Fruit fly (Drosophila melanogaster) whole organism, embryonic: ENCODE data around the gene CG5835.

Experiments
- Awh ChIP-seq: fragments of 200-800 bp; sonication (Bioruptor generic); IDR thresholded peaks from 2 replicates; pipeline ENCODE4, ENCODE4 v1.3.6; 2022; ENCODE audit warnings: missing biosample characterization, missing genetic modification characterization
- Bdp1 ChIP-seq: fragments of 200-800 bp; sonication (Bioruptor generic); optimal IDR thresholded peaks from 3 replicates; lab custom pipeline; 2016; ENCODE audit warnings: missing biosample characterization, missing genetic modification characterization
- Bgb ChIP-seq: fragments of 200-800 bp; sonication (Bioruptor generic); IDR thresholded peaks from 2 replicates; pipeline ENCODE4 v1.3.6; 2022; ENCODE audit warnings: missing biosample characterization, missing genetic modification characterization; ENCODE audit not compliant: partially characterized antibody
- C15 ChIP-seq: fragments of 200-800 bp; sonication (Bioruptor generic); IDR thresholded peaks from 3 replicates; pipeline ENCODE4 v1.3.6; 2022; ENCODE audit warnings: missing biosample characterization, missing genetic modification characterization
- CG10147 ChIP-seq: fragments of 200-800 bp; sonication (Bioruptor generic); optimal IDR thresholded peaks from 2 replicates; lab custom pipeline; 2019; ENCODE audit warnings: missing biosample characterization, mild to moderate bottlenecking, missing genetic modification characterization, moderate library complexity
- CG10959 ChIP-seq: fragments of 200-800 bp; sonication (Bioruptor generic); IDR thresholded peaks from 2 replicates; pipeline ENCODE4 v1.3.6; 2022; ENCODE audit warnings: missing biosample characterization, missing genetic modification characterization
- CG13424 ChIP-seq: fragments of 200-800 bp; sonication (Bioruptor generic); optimal IDR thresholded peaks from 2 replicates; lab custom pipeline; 2019; ENCODE audit warnings: missing biosample characterization, mild to moderate bottlenecking, missing genetic modification characterization, moderate library complexity
- CG14667 ChIP-seq: fragments of 200-800 bp; sonication (Bioruptor generic); IDR thresholded peaks from 2 replicates; pipeline ENCODE4 v1.3.6; 2022; ENCODE audit warnings: missing biosample characterization, missing genetic modification characterization
- CG15696 ChIP-seq: fragments of 200-800 bp; sonication (Bioruptor generic); optimal IDR thresholded peaks from 2 replicates; lab custom pipeline; 2019; ENCODE audit warnings: missing biosample characterization, mild to moderate bottlenecking, missing genetic modification characterization, moderate library complexity
- CG17328 ChIP-seq: fragments of 200-800 bp; sonication (Bioruptor generic); IDR thresholded peaks from 2 replicates; pipeline ENCODE4 v1.3.6; 2022; ENCODE audit warnings: missing biosample characterization, missing genetic modification characterization
- CG18599 ChIP-seq: fragments of 200-800 bp; sonication (Bioruptor generic); optimal IDR thresholded peaks from 3 replicates; lab custom pipeline; 2017; ENCODE audit warnings: missing biosample characterization, missing genetic modification characterization, mild to moderate bottlenecking, moderate library complexity, missing genetic modification reagents
- CG18619 ChIP-seq: fragments of 200-800 bp; sonication (Bioruptor generic); optimal IDR thresholded peaks from 3 replicates; lab custom pipeline; 2017; ENCODE audit warnings: missing biosample characterization, mild to moderate bottlenecking, missing genetic modification characterization
- CG30020 ChIP-seq: fragments of 200-800 bp; optimal IDR thresholded peaks from 2 replicates; lab custom pipeline; 2019; ENCODE audit warnings: missing biosample characterization, mild to moderate bottlenecking, missing genetic modification characterization, moderate library complexity
- CG34224 ChIP-seq: fragments of 200-800 bp; sonication (Bioruptor generic); IDR thresholded peaks from 3 replicates; pipeline ENCODE4 v1.3.6; 2022; ENCODE audit warnings: missing biosample characterization, missing genetic modification characterization; ENCODE audit not compliant: partially characterized antibody
- CG4617 ChIP-seq: fragments of 200-800 bp; sonication (Bioruptor generic); optimal IDR thresholded peaks from 3 replicates; lab custom pipeline; 2016; ENCODE audit warnings: missing biosample characterization, missing genetic modification characterization, borderline replicate concordance
- CG6175 ChIP-seq: fragments of 200-800 bp; sonication (Bioruptor generic); IDR thresholded peaks from 3 replicates; pipeline ENCODE4 v1.3.6; 2022; ENCODE audit warnings: missing biosample characterization, missing genetic modification characterization
- CG7556 ChIP-seq: fragments of 200-800 bp; sonication (Bioruptor generic); optimal IDR thresholded peaks from 2 replicates; lab custom pipeline; 2017; ENCODE audit warnings: missing biosample characterization, mild to moderate bottlenecking, missing genetic modification characterization
- CG7745 ChIP-seq: fragments of 200-800 bp; sonication (Bioruptor generic); optimal IDR thresholded peaks from 2 replicates; lab custom pipeline; 2018; ENCODE audit warnings: missing biosample characterization, mild to moderate bottlenecking, missing genetic modification characterization, moderate library complexity
- Camta ChIP-seq: fragments of 200-800 bp; sonication (Bioruptor generic); optimal IDR thresholded peaks from 2 replicates; lab custom pipeline; 2016; ENCODE audit warnings: missing biosample characterization, missing genetic modification characterization
- CoRest ChIP-seq: fragments of 200-800 bp; sonication (Bioruptor generic); optimal IDR thresholded peaks from 3 replicates; lab custom pipeline; 2018; ENCODE audit warnings: missing biosample characterization, mild to moderate bottlenecking, missing genetic modification characterization, moderate library complexity
- CrebB ChIP-seq: fragments of 200-800 bp; sonication (Bioruptor generic); optimal IDR thresholded peaks from 3 replicates; lab custom pipeline; 2018; ENCODE audit warnings: missing biosample characterization, mild to moderate bottlenecking, missing genetic modification characterization
- Ets65A ChIP-seq: fragments of 200-800 bp; sonication (Bioruptor generic); peaks from one replicate; lab custom pipeline; 2016; ENCODE audit warnings: missing biosample characterization, missing genetic modification characterization
- Gsc ChIP-seq: fragments of 200-800 bp; sonication (Bioruptor generic); IDR thresholded peaks from 2 replicates; pipeline ENCODE4 v1.3.6; 2022; ENCODE audit warnings: missing biosample characterization, missing genetic modification characterization
- Hr39 ChIP-seq: fragments of >200 bp; optimal IDR thresholded peaks from 2 replicates; lab custom pipeline; 2017
- MTF-1 ChIP-seq: fragments of 200-800 bp; sonication (Bioruptor generic); optimal IDR thresholded peaks from 2 replicates; lab custom pipeline; 2018; ENCODE audit warnings: missing biosample characterization, mild to moderate bottlenecking, missing genetic modification characterization, borderline replicate concordance
- Nf-YC ChIP-seq: fragments of 200-800 bp; optimal IDR thresholded peaks from 3 replicates; lab custom pipeline; 2019; ENCODE audit warnings: missing biosample characterization, mild to moderate bottlenecking, missing genetic modification characterization, moderate library complexity
- Oaz ChIP-seq: fragments of 200-800 bp; sonication (Bioruptor generic); IDR thresholded peaks from 2 replicates; pipeline ENCODE4 v1.3.6; 2022; ENCODE audit warnings: missing biosample characterization, missing genetic modification characterization
- Sin3A ChIP-seq: fragments of >200 bp; optimal IDR thresholded peaks from 2 replicates; lab custom pipeline; 2018
- ac ChIP-seq: fragments of 200-800 bp; sonication (Bioruptor generic); optimal IDR thresholded peaks from 3 replicates; lab custom pipeline; 2017; ENCODE audit warnings: missing biosample characterization, mild to moderate bottlenecking, missing genetic modification characterization
- btn ChIP-seq: fragments of 200-800 bp; sonication (Bioruptor generic); optimal IDR thresholded peaks from 2 replicates; lab custom pipeline; 2016; ENCODE audit warnings: missing biosample characterization, missing genetic modification characterization
- chinmo ChIP-seq: fragments of 200-800 bp; sonication (Bioruptor generic); IDR thresholded peaks from 4 replicates; pipeline ENCODE4 v1.3.6; 2022; ENCODE audit warnings: missing biosample characterization, missing genetic modification characterization; ENCODE audit not compliant: partially characterized antibody
- dm ChIP-seq: fragments of 200-800 bp; sonication (Bioruptor generic); optimal IDR thresholded peaks from 3 replicates; lab custom pipeline; 2016; ENCODE audit warnings: missing biosample characterization, missing genetic modification characterization
- dmrt11E ChIP-seq: fragments of 200-800 bp; sonication (Bioruptor generic); optimal IDR thresholded peaks from 3 replicates; lab custom pipeline; 2018; ENCODE audit warnings: missing biosample characterization, mild to moderate bottlenecking, missing genetic modification characterization, moderate library complexity
- esg ChIP-seq: fragments of 200-800 bp; sonication (Bioruptor generic); conservative IDR thresholded peaks from 2 replicates; pipeline ENCODE4 v1.3.6; 2022; ENCODE audit warnings: missing biosample characterization, missing genetic modification characterization
- eve ChIP-seq, 2 experiments: fragments of >200 bp; optimal IDR thresholded peaks; 2 replicates each; lab custom pipeline; 2017; ENCODE audit warnings: missing biosample characterization in 2 of 2, missing genetic modification characterization in 2 of 2
- gce ChIP-seq: fragments of 200-800 bp; sonication (Bioruptor generic); IDR thresholded peaks from 3 replicates; pipeline ENCODE4 v1.3.6; 2022; ENCODE audit warnings: missing biosample characterization, missing genetic modification characterization
- gcm ChIP-seq: fragments of 200-800 bp; sonication (Bioruptor generic); optimal IDR thresholded peaks from 2 replicates; lab custom pipeline; 2019; ENCODE audit warnings: missing biosample characterization, mild to moderate bottlenecking, missing genetic modification characterization, moderate library complexity
- insv ChIP-seq, 2 experiments: fragments of 200-800 bp; sonication (Bioruptor generic); optimal IDR thresholded peaks; 3 replicates each; lab custom pipeline; 2016 to 2018; ENCODE audit warnings: missing biosample characterization in 2 of 2, missing genetic modification characterization in 2 of 2
- nau ChIP-seq: fragments of 200-800 bp; sonication (Bioruptor generic); optimal IDR thresholded peaks from 3 replicates; lab custom pipeline; 2017; ENCODE audit warnings: missing biosample characterization, mild to moderate bottlenecking, missing genetic modification characterization, missing genetic modification reagents
- nom ChIP-seq: fragments of 200-800 bp; sonication (Bioruptor generic); optimal IDR thresholded peaks from 2 replicates; lab custom pipeline; 2017; ENCODE audit warnings: missing biosample characterization, missing genetic modification characterization, mild to moderate bottlenecking, moderate library complexity, missing genetic modification reagents
- oc ChIP-seq: fragments of 200-800 bp; sonication (Bioruptor generic); optimal IDR thresholded peaks from 2 replicates; lab custom pipeline; 2018; ENCODE audit warnings: missing biosample characterization, mild to moderate bottlenecking, missing genetic modification characterization, moderate library complexity
- org-1 ChIP-seq: fragments of 200-800 bp; sonication (Bioruptor generic); optimal IDR thresholded peaks from 2 replicates; lab custom pipeline; 2017; ENCODE audit warnings: missing biosample characterization, missing genetic modification characterization
- pan ChIP-seq, 4 experiments: fragments of >200 bp in 3 of 4; fragments of 200-800 bp in 1 of 4; sonication (Bioruptor generic) in 1 of 4; optimal IDR thresholded peaks in 3 of 4; IDR thresholded peaks in 1 of 4; 2 replicates each; pipeline versions ENCODE4 v1.3.6 to Lab custom; 2017 to 2022; ENCODE audit warnings: missing biosample characterization in 2 of 4, missing genetic modification characterization in 2 of 4, mixed read lengths in 1 of 4
- pum ChIP-seq: fragments of 200-800 bp; sonication (Bioruptor generic); optimal IDR thresholded peaks from 2 replicates; lab custom pipeline; 2016; ENCODE audit warnings: missing biosample characterization, missing genetic modification characterization
- shn ChIP-seq: fragments of 200-800 bp; sonication (Bioruptor generic); optimal IDR thresholded peaks from 3 replicates; lab custom pipeline; 2016; ENCODE audit warnings: missing biosample characterization, missing genetic modification characterization
- slp2 ChIP-seq: fragments of 200-800 bp; sonication (Bioruptor generic); optimal IDR thresholded peaks from 2 replicates; lab custom pipeline; 2016; ENCODE audit warnings: missing biosample characterization, missing genetic modification characterization
- ssp ChIP-seq: fragments of 200-800 bp; sonication (Bioruptor generic); IDR thresholded peaks from 2 replicates; pipeline ENCODE4 v1.3.6; 2022; ENCODE audit warnings: missing biosample characterization, missing genetic modification characterization
- trh ChIP-seq: fragments of 200-800 bp; sonication (Bioruptor generic); optimal IDR thresholded peaks from 2 replicates; lab custom pipeline; 2016; ENCODE audit warnings: missing biosample characterization, missing genetic modification characterization
- tx ChIP-seq: fragments of 200-800 bp; sonication (Bioruptor generic); optimal IDR thresholded peaks from 2 replicates; lab custom pipeline; 2016; ENCODE audit warnings: missing biosample characterization, missing genetic modification characterization
- wor ChIP-seq: fragments of 200-800 bp; sonication (Bioruptor generic); IDR thresholded peaks from 2 replicates; pipeline ENCODE4 v1.3.6; 2022; ENCODE audit warnings: missing biosample characterization, missing genetic modification characterization

The CG5835 gene

DNA sequence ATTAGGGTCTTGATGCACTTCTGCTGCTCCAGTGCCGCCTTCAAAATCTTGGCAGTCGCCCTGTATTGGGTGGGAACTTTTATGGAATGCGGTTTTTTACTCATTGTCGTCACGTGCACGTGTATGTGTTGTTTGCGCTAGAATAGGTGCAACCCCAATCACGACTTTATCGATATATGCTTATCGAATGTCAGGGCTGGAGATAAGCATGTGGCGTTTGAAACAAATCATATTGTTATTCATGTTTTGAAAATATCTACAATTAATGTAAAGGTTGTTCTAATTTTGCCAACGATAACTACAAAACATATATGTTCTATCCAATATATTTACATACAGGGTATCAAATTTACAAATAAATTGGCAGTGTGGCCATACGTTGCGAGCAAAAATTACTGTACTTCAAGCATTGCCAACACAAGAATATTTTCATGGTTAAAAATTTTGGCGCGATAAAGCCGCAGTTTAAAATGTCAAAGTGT lies 8.7 kb upstream of the CG5835 start, which contains the start of the genes CG42359 and Nsun5 (continued):
- TF ChIP-seq insv (GFP tag; optimal IDR thresholded peaks at IDR 0.05; lab: Kevin White, UChicago) (peak in 1 of 2 experiments; percentile 59), oc (tag; lab: Kevin White, UChicago) (peak; percentile 87), CrebB (tag; lab: Kevin White, UChicago) (peak; percentile 88), gcm (GFP tag; lab: Kevin White, UChicago) (peak; percentile 71), CG15696 (tag; lab: Kevin White, UChicago) (peak; percentile 85), esg (GFP tag; lab: Robert Waterston, UW) (peak; percentile 85), CG13424 (tag; lab: Kevin White, UChicago) (peak; percentile 88), gce (GFP tag; lab: Robert Waterston, UW) (peak; percentile 73; the same call in 2 of the 3 replicates), btn (GFP tag; lab: Kevin White, UChicago) (peak; percentile 65), org-1 (peak; percentile 67), chinmo (GFP tag; lab: Robert Waterston, UW) (peak; percentile 87; the same call in 3 of the 4 replicates), wor (peak; percentile 65), CG4617 (GFP tag; lab: Kevin White, UChicago) (peak; percentile 90), ac (GFP tag; lab: Kevin White, UChicago) (no peak), slp2 (GFP tag; lab: Kevin White, UChicago) (peak; percentile 88), CG10959 (GFP tag; lab: Robert Waterston, UW) (peak; percentile 82), CG34224 (GFP tag; lab: Robert Waterston, UW) (peak; percentile 93), pum (GFP tag; lab: Kevin White, UChicago) (peak; percentile 90), Nf-YC (tag; lab: Kevin White, UChicago) (peak; percentile 82), Camta (peak; percentile 88), nom (GFP tag; lab: Kevin White, UChicago) (peak; percentile 47), trh (GFP tag; lab: Kevin White, UChicago) (peak; percentile 82), pan (optimal IDR thresholded peaks at IDR 0.05; lab: Kevin White, UChicago) (no peak), pan (GFP tag; optimal IDR thresholded peaks at IDR 0.05 in 1 of 2, IDR thresholded peaks at IDR 0.05 in 1 of 2) (peak in 1 of 2 experiments; percentile 90), dm (GFP tag; lab: Kevin White, UChicago) (peak; percentile 98), nau (GFP tag; lab: Kevin White, UChicago) (peak; percentile 65), MTF-1 (peak; percentile 50), CG10147 (peak; percentile 85), CG14667 (GFP tag; lab: Robert Waterston, UW) (peak; percentile 87), Bgb (GFP tag; lab: Robert Waterston, UW) (peak; percentile 91), CoRest (peak; percentile 90), Awh (GFP tag; lab: Robert Waterston, UW) (peak; percentile 85), CG17328 (peak; percentile 92), CG18599 (peak; percentile 89), CG7556 (GFP tag; lab: Kevin White, UChicago) (peak; percentile 81), Hr39 (no peak), CG30020 (tag; lab: Kevin White, UChicago) (peak; percentile 82), ssp (peak; percentile 81), dmrt11E (tag; lab: Kevin White, UChicago) (peak; percentile 87), CG7745 (tag; lab: Kevin White, UChicago) (peak; percentile 26), Sin3A (lab: Kevin White, UChicago) (peak; percentile 92), C15 (0 out of 3 replicates have a peak, but pooled peaks have one; percentile 34), CG18619 (GFP tag; lab: Kevin White, UChicago) (peak; percentile 79), Ets65A (GFP tag; lab: Kevin White, UChicago) (peak; percentile 99), Oaz (peak; percentile 62), Bdp1 (GFP tag; lab: Kevin White, UChicago) (peak; percentile 82), Gsc (GFP tag; lab: Robert Waterston, UW) (no peak; the same call in 1 of the 2 replicates), CG6175 (GFP tag; lab: Robert Waterston, UW) (peak; percentile 78), tx (peak; percentile 91), eve (GFP tag; optimal IDR thresholded peaks at IDR 0.05; lab: Kevin White, UChicago) (no peak), shn (GFP tag; lab: Kevin White, UChicago) (peak; percentile 91)
